Fruit fly (Drosophila melanogaster) whole organism, pupa: ENCODE data around the gene Aasdh.

Experiments
- CG14655 ChIP-seq: fragments of 200-800 bp; sonication (Bioruptor generic); optimal IDR thresholded peaks from 3 replicates; lab custom pipeline; 2017; ENCODE audit warnings: mild to moderate bottlenecking, missing biosample characterization, missing genetic modification reagents, missing genetic modification characterization
- CG17806 ChIP-seq: fragments of 200-800 bp; sonication (Bioruptor generic); optimal IDR thresholded peaks from 2 replicates; lab custom pipeline; 2018; ENCODE audit warnings: missing biosample characterization, mild to moderate bottlenecking, missing genetic modification characterization, moderate library complexity
- CG4496 ChIP-seq: fragments of 200-800 bp; sonication (Bioruptor generic); IDR thresholded peaks from 3 replicates; pipeline ENCODE4 v1.3.6; 2022; ENCODE audit warnings: missing biosample characterization, missing genetic modification characterization
- EcR ChIP-seq: fragments of 200-800 bp; sonication (Bioruptor generic); optimal IDR thresholded peaks from 3 replicates; lab custom pipeline; 2019; ENCODE audit warnings: missing biosample characterization, missing genetic modification characterization, mild to moderate bottlenecking, moderate library complexity, missing genetic modification reagents
- Ets98B ChIP-seq: fragments of 200-800 bp; sonication (Bioruptor generic); IDR thresholded peaks from 2 replicates; pipeline ENCODE4 v1.3.6; 2022; ENCODE audit warnings: missing biosample characterization, missing genetic modification characterization
- Pif1A ChIP-seq: fragments of 200-800 bp; sonication (Bioruptor generic); optimal IDR thresholded peaks from 3 replicates; lab custom pipeline; 2016; ENCODE audit warnings: missing biosample characterization, missing genetic modification characterization
- Snoo ChIP-seq: fragments of 200-800 bp; sonication (Bioruptor generic); optimal IDR thresholded peaks from 3 replicates; lab custom pipeline; 2017; ENCODE audit warnings: missing biosample characterization, mild to moderate bottlenecking, missing genetic modification characterization, inconsistent platforms
- fd96Ca ChIP-seq: fragments of 200-800 bp; sonication (Bioruptor generic); IDR thresholded peaks from 3 replicates; pipeline ENCODE4 v1.3.6; 2022; ENCODE audit warnings: missing biosample characterization, missing genetic modification characterization
- gl ChIP-seq: fragments of 200-800 bp; sonication (Bioruptor generic); optimal IDR thresholded peaks from 2 replicates; lab custom pipeline; 2018; ENCODE audit warnings: missing biosample characterization, mild to moderate bottlenecking, missing genetic modification characterization
- rn ChIP-seq: fragments of 200-800 bp; sonication (Bioruptor generic); IDR thresholded peaks from 2 replicates; pipeline ENCODE4 v1.3.6; 2022; ENCODE audit warnings: missing biosample characterization, missing genetic modification characterization

- TF ChIP-seq CG17806 (tag; lab: Kevin White, UChicago) (no peak), Ets98B (GFP tag; lab: Robert Waterston, UW) (no peak), Pif1A (GFP tag; lab: Kevin White, UChicago) (peak; percentile 16), EcR (GFP tag; lab: Kevin White, UChicago) (no peak), gl (no peak), rn (GFP tag; lab: Robert Waterston, UW) (no peak), Snoo (tag; lab: Kevin White, UChicago) (no peak), CG14655 (no peak), CG4496 (GFP tag; lab: Robert Waterston, UW) (no peak), fd96Ca (no peak)
Observed at dm6 chr2L:8423460-8424089, 25.8 kb downstream of the Aasdh start.
